Worm (Caenorhabditis elegans) whole organism, L2 larva: Measurements from ENCODE around the gene elo-1.
A peak's percentile ranks its signal among the peaks of the same experiment; 100 is the strongest.

ENCODE experiments used
- C34F6.9 ChIP-seq: fragments of 150-350 bp; optimal IDR thresholded peaks from 2 replicates; lab custom pipeline; 2014; ENCODE audit warnings: missing biosample characterization, missing genetic modification characterization
- F13H6.1 ChIP-seq: sonication (generic microtip); optimal IDR thresholded peaks from 2 replicates; lab custom pipeline; 2016; ENCODE audit warnings: missing genetic modification characterization, missing compliant biosample characterization
- R02D3.7 ChIP-seq: fragments of 150-350 bp; optimal IDR thresholded peaks from 2 replicates; lab custom pipeline; 2014; ENCODE audit warnings: missing biosample characterization, missing genetic modification characterization
- Y55F3AM.14 ChIP-seq: fragments of 200-800 bp; sonication (Bioruptor generic); optimal IDR thresholded peaks from 2 replicates; lab custom pipeline; 2018; ENCODE audit warnings: mild to moderate bottlenecking, missing genetic modification characterization, missing compliant biosample characterization
- ZK546.5 ChIP-seq: sonication (generic microtip); optimal IDR thresholded peaks from 2 replicates; lab custom pipeline; 2017; ENCODE audit warnings: missing biosample characterization, missing genetic modification characterization
- alr-1 ChIP-seq: fragments of 150-350 bp; optimal IDR thresholded peaks from 2 replicates; lab custom pipeline; 2014; ENCODE audit warnings: missing biosample characterization, missing genetic modification characterization
- aly-2 ChIP-seq: fragments of 150-350 bp; optimal IDR thresholded peaks from 2 replicates; lab custom pipeline; 2014; ENCODE audit warnings: missing biosample characterization, missing genetic modification characterization
- ama-1 ChIP-seq: fragments of 150-350 bp; optimal IDR thresholded peaks from 2 replicates; lab custom pipeline; 2018; ENCODE audit warnings: inconsistent platforms
- blmp-1 ChIP-seq: sonication (generic microtip); optimal IDR thresholded peaks from 2 replicates; lab custom pipeline; 2017; ENCODE audit warnings: missing genetic modification characterization, mild to moderate bottlenecking, missing compliant biosample characterization, antibody characterized with exemption, moderate library complexity; ENCODE audit not compliant: insufficient read depth
- ceh-16 ChIP-seq: fragments of 150-350 bp; optimal IDR thresholded peaks from 2 replicates; lab custom pipeline; 2014; ENCODE audit warnings: missing biosample characterization, missing genetic modification characterization
- ceh-82 ChIP-seq: fragments of 150-350 bp; optimal IDR thresholded peaks from 2 replicates; lab custom pipeline; 2014; ENCODE audit warnings: missing biosample characterization, missing genetic modification characterization
- crh-2 ChIP-seq: sonication (generic microtip); optimal IDR thresholded peaks from 2 replicates; lab custom pipeline; 2017; ENCODE audit warnings: missing biosample characterization, missing genetic modification characterization
- dmd-4 ChIP-seq: sonication (generic microtip); optimal IDR thresholded peaks from 2 replicates; lab custom pipeline; 2017; ENCODE audit warnings: missing biosample characterization, missing genetic modification characterization
- egl-27 ChIP-seq: sonication (generic microtip); optimal IDR thresholded peaks from 3 replicates; lab custom pipeline; 2017; ENCODE audit warnings: missing biosample characterization, missing genetic modification reagents, missing genetic modification characterization
- elt-1 ChIP-seq: fragments of 150-350 bp; optimal IDR thresholded peaks from 2 replicates; lab custom pipeline; 2014; ENCODE audit warnings: missing biosample characterization, missing genetic modification characterization
- elt-3 ChIP-seq: sonication (generic microtip); optimal IDR thresholded peaks from 2 replicates; lab custom pipeline; 2017; ENCODE audit warnings: missing biosample characterization, missing genetic modification characterization
- fos-1 ChIP-seq: fragments of 150-350 bp; optimal IDR thresholded peaks from 2 replicates; lab custom pipeline; 2014; ENCODE audit warnings: missing biosample characterization, missing genetic modification characterization
- gmeb-1 ChIP-seq: fragments of 150-350 bp; optimal IDR thresholded peaks from 2 replicates; lab custom pipeline; 2014; ENCODE audit warnings: missing biosample characterization, missing genetic modification characterization
- lin-11 ChIP-seq: fragments of 150-350 bp; sonication (generic microtip); optimal IDR thresholded peaks from 2 replicates; lab custom pipeline; 2014; ENCODE audit warnings: missing biosample characterization, missing genetic modification characterization, inconsistent platforms, mixed read lengths
- lin-13 ChIP-seq: fragments of 150-350 bp; optimal IDR thresholded peaks from 2 replicates; lab custom pipeline; 2014; ENCODE audit warnings: missing biosample characterization, missing genetic modification reagents, missing genetic modification characterization
- lin-39 ChIP-seq: fragments of 150-350 bp; optimal IDR thresholded peaks from 2 replicates; lab custom pipeline; 2014; ENCODE audit warnings: missing biosample characterization, missing genetic modification reagents, missing genetic modification characterization
- lsy-2 ChIP-seq, 2 experiments: fragments of 150-350 bp in 1 of 2; sonication (generic microtip) in 1 of 2; optimal IDR thresholded peaks; 2 replicates each; lab custom pipeline; 2014 to 2017; ENCODE audit warnings: missing biosample characterization in 2 of 2, missing genetic modification characterization in 2 of 2
- mab-5 ChIP-seq: fragments of 150-350 bp; optimal IDR thresholded peaks from 2 replicates; lab custom pipeline; 2014; ENCODE audit warnings: missing biosample characterization, missing genetic modification characterization
- mbf-1 ChIP-seq: sonication (generic microtip); optimal IDR thresholded peaks from 2 replicates; lab custom pipeline; 2017; ENCODE audit warnings: missing biosample characterization, missing genetic modification characterization
- mdl-1 ChIP-seq, 2 experiments: fragments of 150-350 bp in 1 of 2; sonication (generic microtip) in 1 of 2; optimal IDR thresholded peaks; 2 replicates each; lab custom pipeline; 2017; ENCODE audit warnings: missing biosample characterization in 2 of 2, missing genetic modification characterization in 2 of 2
- nhr-10 ChIP-seq: sonication (generic microtip); optimal IDR thresholded peaks from 2 replicates; lab custom pipeline; 2017; ENCODE audit warnings: missing biosample characterization, missing genetic modification characterization
- nhr-11 ChIP-seq: fragments of 150-350 bp; optimal IDR thresholded peaks from 2 replicates; lab custom pipeline; 2014; ENCODE audit warnings: missing biosample characterization, missing genetic modification characterization
- nhr-12 ChIP-seq: fragments of 150-350 bp; optimal IDR thresholded peaks from 2 replicates; lab custom pipeline; 2014; ENCODE audit warnings: missing biosample characterization, missing genetic modification characterization
- nhr-129 ChIP-seq: fragments of 150-350 bp; optimal IDR thresholded peaks from 2 replicates; lab custom pipeline; 2014; ENCODE audit warnings: missing biosample characterization, missing genetic modification characterization
- nhr-21 ChIP-seq: fragments of 150-350 bp; optimal IDR thresholded peaks from 2 replicates; lab custom pipeline; 2014; ENCODE audit warnings: missing biosample characterization, missing genetic modification characterization
- nhr-23 ChIP-seq: fragments of 150-350 bp; optimal IDR thresholded peaks from 2 replicates; lab custom pipeline; 2014; ENCODE audit warnings: missing biosample characterization, missing genetic modification reagents, missing genetic modification characterization
- nhr-237 ChIP-seq: fragments of 150-350 bp; optimal IDR thresholded peaks from 2 replicates; lab custom pipeline; 2014; ENCODE audit warnings: missing biosample characterization, missing genetic modification characterization
- nhr-25 ChIP-seq: fragments of 150-350 bp; sonication (generic microtip); optimal IDR thresholded peaks from 3 replicates; lab custom pipeline; 2014; ENCODE audit warnings: missing biosample characterization, missing genetic modification characterization
- nhr-6 ChIP-seq: fragments of 150-350 bp; optimal IDR thresholded peaks from 2 replicates; lab custom pipeline; 2014; ENCODE audit warnings: missing biosample characterization, missing genetic modification characterization
- nhr-77 ChIP-seq: fragments of 150-350 bp; optimal IDR thresholded peaks from 2 replicates; lab custom pipeline; 2014; ENCODE audit warnings: missing biosample characterization, missing genetic modification characterization
- peb-1 ChIP-seq: fragments of 150-350 bp; optimal IDR thresholded peaks from 2 replicates; lab custom pipeline; 2014; ENCODE audit warnings: missing biosample characterization, missing genetic modification characterization
- sem-4 ChIP-seq: fragments of 150-350 bp; optimal IDR thresholded peaks from 2 replicates; lab custom pipeline; 2014; ENCODE audit warnings: missing biosample characterization, missing genetic modification reagents, missing genetic modification characterization
- skn-1 ChIP-seq: sonication (generic microtip); optimal IDR thresholded peaks from 2 replicates; lab custom pipeline; 2017; ENCODE audit warnings: missing biosample characterization, missing genetic modification characterization
- sma-3 ChIP-seq: sonication (generic microtip); optimal IDR thresholded peaks from 2 replicates; lab custom pipeline; 2016; ENCODE audit warnings: missing genetic modification reagents, missing genetic modification characterization, missing compliant biosample characterization
- sma-9 ChIP-seq, 2 experiments: fragments of 150-350 bp in 1 of 2; sonication (generic microtip) in 1 of 2; optimal IDR thresholded peaks; 2 replicates each; lab custom pipeline; 2014 to 2016; ENCODE audit warnings: missing genetic modification characterization in 2 of 2, mild to moderate bottlenecking in 1 of 2, missing biosample characterization in 1 of 2, missing compliant biosample characterization in 1 of 2, missing genetic modification reagents in 1 of 2, moderate library complexity in 1 of 2
- snpc-4 ChIP-seq: fragments of 150-350 bp; optimal IDR thresholded peaks from 2 replicates; lab custom pipeline; 2014; ENCODE audit warnings: missing biosample characterization, missing genetic modification characterization
- unc-39 ChIP-seq: fragments of 150-350 bp; optimal IDR thresholded peaks from 2 replicates; lab custom pipeline; 2014; ENCODE audit warnings: missing biosample characterization, missing genetic modification characterization
- unc-55 ChIP-seq: fragments of 150-350 bp; sonication (generic microtip); optimal IDR thresholded peaks from 3 replicates; lab custom pipeline; 2014; ENCODE audit warnings: missing biosample characterization, missing genetic modification reagents, missing genetic modification characterization
- unc-62 ChIP-seq: fragments of 150-350 bp; optimal IDR thresholded peaks from 2 replicates; lab custom pipeline; 2014; ENCODE audit warnings: missing biosample characterization, missing genetic modification reagents, missing genetic modification characterization
- zag-1 ChIP-seq: fragments of 150-350 bp; optimal IDR thresholded peaks from 2 replicates; lab custom pipeline; 2014; ENCODE audit warnings: missing biosample characterization, missing genetic modification characterization
- ztf-1 ChIP-seq: fragments of 200-800 bp; sonication (Bioruptor generic); conservative IDR thresholded peaks from 2 replicates; pipeline ENCODE4 v1.3.6; 2022; ENCODE audit warnings: missing genetic modification characterization, missing compliant biosample characterization
- ztf-11 ChIP-seq: sonication (generic microtip); optimal IDR thresholded peaks from 2 replicates; lab custom pipeline; 2017; ENCODE audit warnings: missing biosample characterization, missing genetic modification characterization
- ztf-4 ChIP-seq: fragments of 150-350 bp; optimal IDR thresholded peaks from 2 replicates; lab custom pipeline; 2014; ENCODE audit warnings: missing biosample characterization, missing genetic modification characterization

Gene elo-1

DNA sequence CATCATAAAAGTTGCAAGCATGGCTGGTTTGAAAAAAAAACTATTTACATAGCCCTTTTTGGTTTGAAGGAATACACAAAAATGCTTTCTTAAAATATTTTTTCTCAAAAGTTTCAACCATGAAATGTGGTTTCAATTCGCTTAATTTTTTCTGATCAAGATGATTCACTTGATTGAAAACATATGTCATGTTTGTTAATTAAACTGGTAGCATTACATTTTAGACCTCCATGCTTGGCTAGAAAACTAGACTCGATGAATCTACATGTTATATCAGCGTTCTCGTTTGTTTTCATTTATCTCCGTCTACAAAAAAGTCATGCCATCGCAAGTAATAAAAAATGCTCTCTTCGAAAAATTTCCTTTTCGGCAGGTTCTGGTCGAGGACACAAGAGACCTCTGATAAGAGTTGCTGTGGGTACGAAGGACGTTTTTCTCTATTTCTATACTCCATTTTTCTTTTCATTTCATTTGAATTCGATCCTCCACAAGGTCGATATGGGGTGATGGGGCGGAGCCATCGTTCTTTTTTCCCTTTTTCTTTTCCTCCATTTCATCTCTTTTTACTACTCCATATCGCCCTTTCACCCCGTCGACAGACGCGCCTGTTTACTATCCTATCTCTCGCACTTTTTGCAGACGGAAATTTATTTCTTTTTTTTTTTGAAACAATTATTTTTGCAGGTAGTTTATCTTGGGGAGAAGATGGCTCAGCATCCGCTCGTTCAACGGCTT, at the start of gene elo-1:
elo-1 (plus strand) TSS at position 685 of the 735 bp plus-strand sequence.
- TF ChIP-seq unc-39 (no peak), elt-1 (tag; lab: Kevin White, UChicago) (no peak), gmeb-1 (peak; percentile 57), lsy-2 (tag; optimal IDR thresholded peaks at IDR 0.05; lab: Kevin White, UChicago) (peak in 1 of 2 experiments; percentile 16), lin-39 (tag; lab: Kevin White, UChicago) (no peak), alr-1 (tag; lab: Kevin White, UChicago) (no peak), nhr-77 (tag; lab: Kevin White, UChicago) (no peak), lin-13 (GFP tag; lab: Kevin White, UChicago) (peak; percentile 28), blmp-1 (tag; lab: Kevin White, UChicago) (peak; percentile 82), egl-27 (peak; percentile 27), ZK546.5 (no peak), elt-3 (tag; lab: Kevin White, UChicago) (no peak), skn-1 (tag; lab: Kevin White, UChicago) (no peak), snpc-4 (tag; lab: Kevin White, UChicago) (no peak), sem-4 (tag; lab: Kevin White, UChicago) (no peak), nhr-237 (no peak), nhr-21 (tag; lab: Kevin White, UChicago) (no peak), mab-5 (tag; lab: Kevin White, UChicago) (no peak), nhr-23 (tag; lab: Kevin White, UChicago) (no peak), zag-1 (tag; lab: Kevin White, UChicago) (no peak), nhr-129 (tag; lab: Kevin White, UChicago) (peak; percentile 30), crh-2 (tag; lab: Kevin White, UChicago) (peak; percentile 64), nhr-10 (tag; lab: Kevin White, UChicago) (no peak), ama-1 (lab: Kevin White, UChicago) (no peak), ceh-82 (tag; lab: Kevin White, UChicago) (no peak), mbf-1 (tag; lab: Kevin White, UChicago) (no peak), nhr-6 (tag; lab: Kevin White, UChicago) (peak; percentile 12), ztf-4 (tag; lab: Kevin White, UChicago) (no peak), fos-1 (tag; lab: Kevin White, UChicago) (peak; percentile 80), sma-3 (GFP tag; lab: Kevin White, UChicago) (peak; percentile 61), nhr-25 (tag; lab: Kevin White, UChicago) (peak; percentile 34), Y55F3AM.14 (no peak), ceh-16 (tag; lab: Kevin White, UChicago) (no peak), C34F6.9 (tag; lab: Kevin White, UChicago) (no peak), mdl-1 (tag; optimal IDR thresholded peaks at IDR 0.05; lab: Kevin White, UChicago) (no peak), lin-11 (tag; lab: Kevin White, UChicago) (no peak), F13H6.1 (tag; lab: Kevin White, UChicago) (peak; percentile 42), aly-2 (tag; lab: Kevin White, UChicago) (no peak), R02D3.7 (tag; lab: Kevin White, UChicago) (no peak), unc-62 (GFP tag; lab: Kevin White, UChicago) (no peak), peb-1 (tag; lab: Kevin White, UChicago) (no peak), ztf-11 (tag; lab: Kevin White, UChicago) (no peak), dmd-4 (no peak), nhr-11 (tag; lab: Kevin White, UChicago) (no peak), sma-9 (GFP tag; optimal IDR thresholded peaks at IDR 0.05; lab: Kevin White, UChicago) (peak; percentile 69), sma-9 (tag; optimal IDR thresholded peaks at IDR 0.05; lab: Kevin White, UChicago) (no peak), unc-55 (GFP tag; lab: Kevin White, UChicago) (no peak), ztf-1 (GFP tag; lab: Robert Waterston, UW) (no peak), nhr-12 (tag; lab: Kevin White, UChicago) (no peak)
